Fruit fly (Drosophila melanogaster): ENCODE measurements around the gene CG13884.

Gene CG13884

dm6 chr3L:331842-332802 lies 34.1 kb downstream of the CG13884 start, which contains the start of gene mthl9:
mthl9 (minus strand) TSS chr3L:332309.
- TF ChIP-seq noc (tag; optimal IDR thresholded peaks at IDR 0.05): peak; percentile 43

dm6 chr3L:329153-329698 lies 37.0 kb downstream of the CG13884 start:
- no peak for TF ChIP-seq noc (tag; optimal IDR thresholded peaks at IDR 0.05)

dm6 chr3L:327833-328232 lies 38.4 kb downstream of the CG13884 start, which contains the start of the genes Atac3 and Ptpmeg:
Atac3 (minus strand) TSS chr3L:327992.
Ptpmeg (plus strand) TSS chr3L:328097.
- no peak for TF ChIP-seq noc (tag; optimal IDR thresholded peaks at IDR 0.05)

- no peak for TF ChIP-seq noc (tag; optimal IDR thresholded peaks at IDR 0.05)
Measured at dm6 chr3L:324486-324885, 41.8 kb downstream of the CG13884 start, which contains the start of gene CG32344. CG32344 (minus strand) TSS chr3L:324720.

dm6 chr3L:321495-321894 lies 44.7 kb downstream of the CG13884 start:
- TF ChIP-seq noc (tag; optimal IDR thresholded peaks at IDR 0.05): no peak

dm6 chr3L:320798-321197 lies 45.4 kb downstream of the CG13884 start:
- TF ChIP-seq noc (tag; optimal IDR thresholded peaks at IDR 0.05): no peak

- TF ChIP-seq noc (tag; optimal IDR thresholded peaks at IDR 0.05): no peak
Measured at dm6 chr3L:320010-320337, 46.3 kb downstream of the CG13884 start.

dm6 chr3L:319145-320009 lies 46.9 kb downstream of the CG13884 start, which contains the start of gene fwd:
fwd (minus strand) TSS chr3L:319884.
- peak; percentile 36 for TF ChIP-seq noc (tag; optimal IDR thresholded peaks at IDR 0.05)

dm6 chr3L:316784-317183 lies 49.5 kb downstream of the CG13884 start, which contains the start of gene ddbt:
ddbt (plus strand) TSS chr3L:317084.
- TF ChIP-seq noc (tag; optimal IDR thresholded peaks at IDR 0.05): no peak
